Fruit fly (Drosophila melanogaster) whole organism, wandering third instar larva: ENCODE data around the gene Nepl17.
A peak's percentile ranks its signal among the peaks of the same experiment; 100 is the strongest.

ENCODE experiments used
- Abd-B ChIP-seq: fragments of >200 bp; optimal IDR thresholded peaks from 2 replicates; lab custom pipeline; 2017; ENCODE audit warnings: missing biosample characterization, missing genetic modification characterization
- CG32264 ChIP-seq: fragments of 200-800 bp; sonication (Bioruptor generic); optimal IDR thresholded peaks from 2 replicates; lab custom pipeline; 2016; ENCODE audit warnings: missing biosample characterization, missing genetic modification characterization
- CrebA ChIP-seq: fragments of 200-800 bp; sonication (Bioruptor generic); optimal IDR thresholded peaks from 2 replicates; lab custom pipeline; 2016; ENCODE audit warnings: missing biosample characterization, mild to moderate bottlenecking, missing genetic modification characterization, borderline replicate concordance
- Dfd ChIP-seq: fragments of >200 bp; optimal IDR thresholded peaks from 2 replicates; lab custom pipeline; 2017; ENCODE audit warnings: missing biosample characterization, missing genetic modification characterization
- Dif ChIP-seq: fragments of 200-275, 200-300 bp; sonication (Bioruptor generic); optimal IDR thresholded peaks from 2 replicates; lab custom pipeline; 2018; ENCODE audit warnings: missing biosample characterization, missing genetic modification characterization; ENCODE audit not compliant: partially characterized antibody
- HLH106 ChIP-seq: fragments of 200-800 bp; optimal IDR thresholded peaks from 3 replicates; lab custom pipeline; 2019; ENCODE audit warnings: missing biosample characterization, mild to moderate bottlenecking, missing genetic modification characterization, moderate library complexity
- Hnf4 ChIP-seq: fragments of 200-800 bp; sonication (Bioruptor generic); optimal IDR thresholded peaks from 2 replicates; lab custom pipeline; 2016; ENCODE audit warnings: missing biosample characterization, mild to moderate bottlenecking, missing genetic modification characterization
- Hr78 ChIP-seq: fragments of >200 bp; optimal IDR thresholded peaks from 2 replicates; lab custom pipeline; 2017; ENCODE audit warnings: missing biosample characterization, missing genetic modification characterization
- Hr83 ChIP-seq: fragments of 200-300 bp; sonication (Bioruptor generic); optimal IDR thresholded peaks from 2 replicates; lab custom pipeline; 2016; ENCODE audit warnings: missing biosample characterization, mild to moderate bottlenecking, missing genetic modification characterization, moderate library complexity; ENCODE audit not compliant: poor library complexity, severe bottlenecking
- Jra ChIP-seq: sonication (Bioruptor generic); optimal IDR thresholded peaks from 2 replicates; lab custom pipeline; 2016; ENCODE audit warnings: missing biosample characterization, missing genetic modification characterization
- Mio ChIP-seq: sonication (Bioruptor generic); optimal IDR thresholded peaks from 2 replicates; lab custom pipeline; 2016; ENCODE audit warnings: missing biosample characterization, missing genetic modification characterization
- Myc ChIP-seq: fragments of >200 bp; optimal IDR thresholded peaks from 2 replicates; lab custom pipeline; 2017
- N ChIP-seq: fragments of >200 bp; optimal IDR thresholded peaks from 2 replicates; lab custom pipeline; 2018; ENCODE audit warnings: missing biosample characterization, missing external identifiers, missing genetic modification characterization
- OdsH ChIP-seq: fragments of 200-800 bp; sonication (Bioruptor generic); optimal IDR thresholded peaks from 2 replicates; lab custom pipeline; 2016; ENCODE audit warnings: missing biosample characterization, mild to moderate bottlenecking, missing genetic modification characterization
- Rel ChIP-seq, 2 experiments: fragments of 200-800 bp; sonication (Bioruptor generic) in 1 of 2; optimal IDR thresholded peaks; 2 replicates in 1 of 2; 3 replicates in 1 of 2; lab custom pipeline; 2016 to 2019; ENCODE audit warnings: mild to moderate bottlenecking in 2 of 2, missing biosample characterization in 2 of 2, missing genetic modification characterization in 2 of 2, moderate library complexity in 1 of 2
- Sp1 ChIP-seq: fragments of 200-800 bp; sonication (Bioruptor generic); optimal IDR thresholded peaks from 3 replicates; lab custom pipeline; 2019; ENCODE audit warnings: missing biosample characterization, mild to moderate bottlenecking, missing genetic modification characterization, moderate library complexity
- Vsx2 ChIP-seq: fragments of 200-300, 225-300 bp; sonication (Bioruptor generic); optimal IDR thresholded peaks from 2 replicates; lab custom pipeline; 2018; ENCODE audit warnings: missing biosample characterization, missing genetic modification characterization; ENCODE audit not compliant: partially characterized antibody
- br ChIP-seq: fragments of 200-800 bp; sonication (Bioruptor generic); optimal IDR thresholded peaks from 2 replicates; lab custom pipeline; 2016; ENCODE audit warnings: missing biosample characterization, missing genetic modification characterization
- brk ChIP-seq: fragments of 200-800 bp; sonication (Bioruptor generic); optimal IDR thresholded peaks from 2 replicates; lab custom pipeline; 2016; ENCODE audit warnings: missing biosample characterization, mild to moderate bottlenecking, missing genetic modification characterization
- dl ChIP-seq, 2 experiments: fragments of 175-275, 200-275 bp in 1 of 2; fragments of 200-275 bp in 1 of 2; sonication (Bioruptor generic); optimal IDR thresholded peaks; lab custom pipeline; 2018; ENCODE audit warnings: mild to moderate bottlenecking in 2 of 2, missing biosample characterization in 2 of 2, missing genetic modification characterization in 2 of 2, moderate library complexity in 2 of 2; ENCODE audit not compliant: partially characterized antibody in 2 of 2, insufficient read depth in 1 of 2
- dmrt93B ChIP-seq: fragments of 200-800 bp; sonication (Bioruptor generic); optimal IDR thresholded peaks from 2 replicates; lab custom pipeline; 2018; ENCODE audit warnings: missing biosample characterization, mild to moderate bottlenecking, missing genetic modification characterization
- dsf ChIP-seq: sonication (Bioruptor generic); optimal IDR thresholded peaks from 2 replicates; lab custom pipeline; 2016; ENCODE audit warnings: missing biosample characterization, missing genetic modification characterization, borderline replicate concordance
- ey ChIP-seq: fragments of 200-800 bp; sonication (Bioruptor generic); optimal IDR thresholded peaks from 2 replicates; lab custom pipeline; 2016; ENCODE audit warnings: missing biosample characterization, missing genetic modification characterization
- foxo ChIP-seq, 2 experiments: fragments of 200-800 bp; sonication (Bioruptor generic); optimal IDR thresholded peaks; 2 replicates in 1 of 2; 3 replicates in 1 of 2; lab custom pipeline; 2016 to 2017; ENCODE audit warnings: missing biosample characterization in 2 of 2, missing genetic modification characterization in 2 of 2
- fru ChIP-seq: fragments of 200-800 bp; sonication (Bioruptor generic); optimal IDR thresholded peaks from 3 replicates; lab custom pipeline; 2016; ENCODE audit warnings: missing biosample characterization, mild to moderate bottlenecking, missing genetic modification characterization
- h ChIP-seq: fragments of 200-800 bp; sonication (Bioruptor generic); optimal IDR thresholded peaks from 3 replicates; lab custom pipeline; 2016; ENCODE audit warnings: missing biosample characterization, mild to moderate bottlenecking, missing genetic modification characterization
- jim ChIP-seq: fragments of 175-275, 200-325 bp; sonication (Bioruptor generic); optimal IDR thresholded peaks from 2 replicates; lab custom pipeline; 2016; ENCODE audit warnings: missing biosample characterization, mild to moderate bottlenecking, missing genetic modification characterization
- lola ChIP-seq: fragments of >200 bp; optimal IDR thresholded peaks from 2 replicates; lab custom pipeline; 2017; ENCODE audit warnings: missing biosample characterization, missing genetic modification characterization
- pan ChIP-seq: fragments of >200 bp; optimal IDR thresholded peaks from 2 replicates; lab custom pipeline; 2017
- psq ChIP-seq: fragments of 200-800 bp; sonication (Bioruptor generic); optimal IDR thresholded peaks from 3 replicates; lab custom pipeline; 2017; ENCODE audit warnings: missing biosample characterization, mild to moderate bottlenecking, missing genetic modification characterization, moderate library complexity
- rgr ChIP-seq: fragments of 200-800 bp; sonication (Bioruptor generic); optimal IDR thresholded peaks from 3 replicates; lab custom pipeline; 2016; ENCODE audit warnings: missing biosample characterization, mild to moderate bottlenecking, missing genetic modification characterization
- sage ChIP-seq: fragments of 200-800 bp; sonication (Bioruptor generic); optimal IDR thresholded peaks from 2 replicates; lab custom pipeline; 2016; ENCODE audit warnings: missing biosample characterization, mild to moderate bottlenecking, missing genetic modification characterization
- sv ChIP-seq: fragments of 200-800 bp; sonication (Bioruptor generic); optimal IDR thresholded peaks from 3 replicates; lab custom pipeline; 2016; ENCODE audit warnings: missing biosample characterization, missing genetic modification characterization
- tai ChIP-seq: sonication (Bioruptor generic); optimal IDR thresholded peaks from 2 replicates; lab custom pipeline; 2016; ENCODE audit warnings: missing biosample characterization, missing genetic modification characterization
- usp ChIP-seq: fragments of >200 bp; optimal IDR thresholded peaks from 2 replicates; lab custom pipeline; 2017; ENCODE audit warnings: missing biosample characterization, missing genetic modification characterization
- woc ChIP-seq: sonication (Bioruptor generic); optimal IDR thresholded peaks from 2 replicates; lab custom pipeline; 2016; ENCODE audit warnings: missing biosample characterization, mild to moderate bottlenecking, missing genetic modification characterization

The Nepl17 gene

DNA sequence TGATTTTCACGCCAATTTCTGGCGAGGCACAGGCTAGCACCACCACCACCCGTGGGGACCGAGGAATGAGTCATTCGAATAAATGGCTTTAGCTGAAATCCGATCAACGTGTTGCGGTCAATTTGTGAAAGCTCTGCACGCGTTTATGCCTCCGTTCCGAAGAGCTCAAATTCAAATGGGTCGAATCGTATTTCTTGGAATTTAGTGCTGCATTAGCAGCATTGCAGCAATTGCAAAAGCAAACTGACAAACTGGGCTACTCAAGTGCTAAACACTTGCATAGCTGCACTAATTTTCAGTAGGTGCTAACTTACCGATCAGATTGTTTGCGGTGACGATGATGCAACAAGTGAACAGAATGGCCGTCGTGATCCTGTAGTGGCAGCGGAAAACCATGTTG lies 15.9 kb upstream of the Nepl17 start:
- no peak for TF ChIP-seq HLH106 (tag; lab: Kevin White, UChicago)
- no peak for TF ChIP-seq br
- no peak for TF ChIP-seq rgr (GFP tag; lab: Kevin White, UChicago)
- TF ChIP-seq brk, result no peak
- no peak for TF ChIP-seq Hnf4 (GFP tag; lab: Kevin White, UChicago)
- TF ChIP-seq sv (GFP tag; lab: Kevin White, UChicago), result no peak
- no peak for TF ChIP-seq psq (GFP tag; lab: Kevin White, UChicago)
- no peak for TF ChIP-seq Dif (GFP tag; lab: Kevin White, UChicago)
- TF ChIP-seq Rel (GFP tag; optimal IDR thresholded peaks at IDR 0.05; lab: Kevin White, UChicago), result no peak
- no peak for TF ChIP-seq Rel (tag; optimal IDR thresholded peaks at IDR 0.05; lab: Kevin White, UChicago)
- TF ChIP-seq Myc (lab: Kevin White, UChicago), result no peak
- TF ChIP-seq Sp1 (GFP tag; lab: Kevin White, UChicago), result no peak
- TF ChIP-seq usp (GFP tag; lab: Kevin White, UChicago), result no peak
- TF ChIP-seq CrebA, result no peak
- no peak for TF ChIP-seq OdsH (GFP tag; lab: Kevin White, UChicago)
- no peak for TF ChIP-seq ey
- TF ChIP-seq dmrt93B, result no peak

DNA sequence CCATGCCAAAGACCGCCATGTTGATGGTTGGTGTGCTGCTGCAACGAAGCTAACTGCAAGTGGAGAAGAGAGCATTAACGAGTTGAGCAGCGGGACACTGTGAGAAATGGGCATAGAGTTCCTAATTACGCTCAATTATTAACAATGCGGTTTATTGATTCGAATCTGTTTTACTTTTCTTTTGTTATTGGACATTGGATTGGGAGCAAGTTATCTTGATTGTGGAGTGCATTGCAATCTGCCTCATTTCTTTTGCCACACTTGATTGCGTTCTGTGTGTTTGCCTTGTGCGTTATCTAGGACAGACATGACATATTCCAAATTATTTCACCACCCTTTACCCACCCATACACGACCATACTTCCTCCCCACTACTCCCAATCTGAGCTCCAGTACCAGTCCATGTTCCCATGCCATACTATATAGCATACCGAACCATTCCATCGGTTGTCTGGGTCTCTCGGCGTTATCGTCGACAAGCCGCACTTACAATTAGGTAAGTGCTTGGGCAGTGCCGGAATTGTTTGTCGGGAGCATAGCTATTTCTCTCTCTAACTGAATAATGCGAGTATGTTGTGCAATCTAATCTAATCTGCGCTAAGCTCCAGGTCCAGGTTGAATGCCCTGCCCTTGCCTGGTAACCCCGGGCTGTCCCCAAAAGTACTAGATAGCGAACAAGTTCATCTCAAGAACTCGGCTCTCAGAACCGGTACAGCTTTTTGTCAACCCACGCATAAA lies 15.2 kb upstream of the Nepl17 start:
- no peak for TF ChIP-seq dsf (GFP tag; lab: Kevin White, UChicago)
- no peak for TF ChIP-seq Jra (GFP tag; lab: Kevin White, UChicago)
- TF ChIP-seq Hnf4 (GFP tag; lab: Kevin White, UChicago), result peak; percentile 4
- no peak for TF ChIP-seq Myc (lab: Kevin White, UChicago)
- TF ChIP-seq sage (GFP tag; lab: Kevin White, UChicago), result no peak
- no peak for TF ChIP-seq Rel (GFP tag; optimal IDR thresholded peaks at IDR 0.05; lab: Kevin White, UChicago)
- no peak for TF ChIP-seq Rel (tag; optimal IDR thresholded peaks at IDR 0.05; lab: Kevin White, UChicago)
- TF ChIP-seq CG32264, result no peak
- no peak for TF ChIP-seq dl (GFP tag; optimal IDR thresholded peaks at IDR 0.05; lab: Kevin White, UChicago; ENCODE audit: insufficient read depth in 1 of 2, partially characterized antibody in 2 of 2)
- peak; percentile 8 for TF ChIP-seq HLH106 (tag; lab: Kevin White, UChicago)
- peak in 1 of 2 experiments; percentile 31 for TF ChIP-seq foxo (GFP tag; optimal IDR thresholded peaks at IDR 0.05; lab: Kevin White, UChicago)
- TF ChIP-seq Hr83 (GFP tag; lab: Kevin White, UChicago), result no peak
- TF ChIP-seq N (GFP tag; lab: Kevin White, UChicago), result no peak
- no peak for TF ChIP-seq Hr78 (GFP tag; lab: Kevin White, UChicago)
- TF ChIP-seq jim (GFP tag; lab: Kevin White, UChicago), result no peak
- no peak for TF ChIP-seq lola (GFP tag; lab: Kevin White, UChicago)
- peak; percentile 25 for TF ChIP-seq fru (GFP tag; lab: Kevin White, UChicago)
- TF ChIP-seq brk, result no peak
- TF ChIP-seq psq (GFP tag; lab: Kevin White, UChicago), result no peak
- peak; percentile 0 for TF ChIP-seq h (GFP tag; lab: Kevin White, UChicago)
- TF ChIP-seq Vsx2, result no peak
- TF ChIP-seq Dfd (GFP tag; lab: Kevin White, UChicago), result no peak
- no peak for TF ChIP-seq sv (GFP tag; lab: Kevin White, UChicago)
- TF ChIP-seq OdsH (GFP tag; lab: Kevin White, UChicago), result no peak
- no peak for TF ChIP-seq usp (GFP tag; lab: Kevin White, UChicago)
- TF ChIP-seq Abd-B (GFP tag; lab: Kevin White, UChicago), result no peak
- TF ChIP-seq br, result peak; percentile 10
- no peak for TF ChIP-seq Mio (GFP tag; lab: Kevin White, UChicago)
- TF ChIP-seq woc (GFP tag; lab: Kevin White, UChicago), result no peak
- no peak for TF ChIP-seq pan (lab: Kevin White, UChicago)
- no peak for TF ChIP-seq Dif (GFP tag; lab: Kevin White, UChicago)
- no peak for TF ChIP-seq ey
- no peak for TF ChIP-seq Sp1 (GFP tag; lab: Kevin White, UChicago)
- no peak for TF ChIP-seq tai (GFP tag; lab: Kevin White, UChicago)
- TF ChIP-seq rgr (GFP tag; lab: Kevin White, UChicago), result peak; percentile 7
- TF ChIP-seq dmrt93B, result no peak
